Worm (Caenorhabditis elegans) whole organism, L1 larva: ENCODE measurements around the gene T08D10.5.

Experiments
- ceh-82 ChIP-seq, 3 experiments: fragments of 150-350 bp in 1 of 3; sonication (generic microtip) in 2 of 3; optimal IDR thresholded peaks; 2 replicates each; lab custom pipeline; 2014 to 2017; ENCODE audit warnings: missing biosample characterization in 3 of 3, missing genetic modification characterization in 3 of 3
- ceh-88 ChIP-seq: fragments of 200-800 bp; sonication (Bioruptor generic); IDR thresholded peaks from 2 replicates; pipeline ENCODE4 v1.3.6; 2022; ENCODE audit warnings: missing genetic modification characterization, missing compliant biosample characterization
- ceh-90 ChIP-seq: sonication (generic microtip); optimal IDR thresholded peaks from 2 replicates; lab custom pipeline; 2016; ENCODE audit warnings: missing genetic modification characterization, missing compliant biosample characterization
- lin-13 ChIP-seq: fragments of 150-350 bp; optimal IDR thresholded peaks from 2 replicates; lab custom pipeline; 2014; ENCODE audit warnings: missing biosample characterization, missing genetic modification reagents, missing genetic modification characterization
- mef-2 ChIP-seq: fragments of 150-350 bp; optimal IDR thresholded peaks from 2 replicates; lab custom pipeline; 2014; ENCODE audit warnings: missing biosample characterization, missing genetic modification characterization
- nhr-11 ChIP-seq: fragments of 150-350 bp; optimal IDR thresholded peaks from 2 replicates; lab custom pipeline; 2014; ENCODE audit warnings: missing biosample characterization, missing genetic modification characterization
- tbx-2 ChIP-seq: sonication (generic microtip); optimal IDR thresholded peaks from 2 replicates; lab custom pipeline; 2016; ENCODE audit warnings: missing genetic modification characterization, missing compliant biosample characterization
- unc-62 ChIP-seq: fragments of 150-350 bp; optimal IDR thresholded peaks from 2 replicates; lab custom pipeline; 2014; ENCODE audit warnings: missing biosample characterization, missing genetic modification reagents, missing genetic modification characterization
- zag-1 ChIP-seq: fragments of 150-350 bp; optimal IDR thresholded peaks from 2 replicates; lab custom pipeline; 2014; ENCODE audit warnings: missing biosample characterization, missing genetic modification characterization

DNA sequence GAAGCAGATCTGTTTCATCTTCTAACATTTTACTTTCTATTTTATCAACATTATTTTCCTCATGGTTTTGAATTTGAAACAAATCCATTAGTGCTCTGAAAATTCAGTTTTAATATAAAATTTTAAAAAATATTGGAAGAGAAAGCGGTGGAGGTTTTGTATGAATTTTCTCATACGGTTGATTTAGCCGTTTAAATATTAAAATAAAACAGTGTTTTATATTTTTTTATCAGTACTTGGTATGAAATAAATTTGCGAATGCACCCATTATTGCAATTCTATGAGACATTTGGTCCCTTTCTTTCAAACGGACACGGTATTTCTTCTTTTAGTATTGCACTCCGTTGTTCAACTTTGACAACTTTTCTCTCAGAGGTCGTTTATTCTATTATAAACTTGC lies 25.8 kb upstream of the T08D10.5 start, which contains the start of gene dot-1.4:
- no peak for TF ChIP-seq lin-13
- no peak for TF ChIP-seq ceh-82 (tag; optimal IDR thresholded peaks at IDR 0.05; lab: Kevin White, UChicago)
- no peak for TF ChIP-seq nhr-11 (tag; lab: Kevin White, UChicago)
- TF ChIP-seq ceh-90 (tag; lab: Kevin White, UChicago), result no peak
- no peak for TF ChIP-seq ceh-88 (GFP tag; lab: Robert Waterston, UW)
- no peak for TF ChIP-seq tbx-2 (tag; lab: Kevin White, UChicago)
- no peak for TF ChIP-seq unc-62 (GFP tag; lab: Kevin White, UChicago)
- no peak for TF ChIP-seq zag-1 (tag; lab: Kevin White, UChicago)
- TF ChIP-seq mef-2 (tag; lab: Kevin White, UChicago), result no peak
